Worm (Caenorhabditis elegans) whole organism, L4 larva: Measurements from ENCODE around the gene C50F4.16.
A peak's percentile ranks its signal among the peaks of the same experiment; 100 is the strongest.

Experiments
- F37D6.2 ChIP-seq: sonication (generic microtip); optimal IDR thresholded peaks from 2 replicates; lab custom pipeline; 2016; ENCODE audit warnings: mild to moderate bottlenecking, missing genetic modification characterization, missing compliant biosample characterization
- R02D3.7 ChIP-seq: fragments of 150-350 bp; sonication (generic microtip); optimal IDR thresholded peaks from 3 replicates; lab custom pipeline; 2014; ENCODE audit warnings: missing biosample characterization, missing genetic modification characterization
- T20F7.1 ChIP-seq: fragments of 200-800 bp; sonication (Bioruptor generic); optimal IDR thresholded peaks from 2 replicates; lab custom pipeline; 2018; ENCODE audit warnings: mild to moderate bottlenecking, missing genetic modification characterization, missing compliant biosample characterization
- Y105C5A.15 ChIP-seq: fragments of 200-800 bp; sonication (Bioruptor generic); IDR thresholded peaks from 2 replicates; pipeline ENCODE4 v1.3.6; 2022; ENCODE audit warnings: missing genetic modification characterization, missing compliant biosample characterization
- ZK546.5 ChIP-seq, 2 experiments: sonication (generic microtip); optimal IDR thresholded peaks; 2 replicates each; lab custom pipeline; 2017; ENCODE audit warnings: missing biosample characterization in 2 of 2, missing genetic modification characterization in 2 of 2
- aly-2 ChIP-seq: sonication (generic microtip); optimal IDR thresholded peaks from 2 replicates; lab custom pipeline; 2018; ENCODE audit warnings: missing biosample characterization, missing genetic modification characterization
- ama-1 ChIP-seq: fragments of 150-350 bp; optimal IDR thresholded peaks from 2 replicates; lab custom pipeline; 2014; ENCODE audit warnings: inconsistent platforms, mixed read lengths
- arid-1 ChIP-seq: fragments of 200-800 bp; sonication (Bioruptor generic); conservative IDR thresholded peaks from 2 replicates; pipeline ENCODE4 v1.3.6; 2022; ENCODE audit warnings: missing genetic modification reagents, missing genetic modification characterization, missing compliant biosample characterization
- ceh-20 ChIP-seq: fragments of 200-800 bp; sonication (Bioruptor generic); IDR thresholded peaks from 2 replicates; pipeline ENCODE4 v1.3.6; 2022; ENCODE audit warnings: missing genetic modification reagents, missing genetic modification characterization, missing compliant biosample characterization
- ceh-44 ChIP-seq: fragments of 200-800 bp; sonication (Bioruptor generic); IDR thresholded peaks from 2 replicates; pipeline ENCODE4 v1.3.6; 2022; ENCODE audit warnings: missing genetic modification reagents, missing genetic modification characterization, missing compliant biosample characterization
- ceh-62 ChIP-seq: sonication (generic microtip); optimal IDR thresholded peaks from 2 replicates; lab custom pipeline; 2017; ENCODE audit warnings: missing biosample characterization, missing genetic modification characterization
- ces-1 ChIP-seq: fragments of 150-350 bp; sonication (generic microtip); optimal IDR thresholded peaks from 4 replicates; lab custom pipeline; 2014; ENCODE audit warnings: missing biosample characterization, missing genetic modification reagents, missing genetic modification characterization
- cey-2 ChIP-seq: sonication (generic microtip); optimal IDR thresholded peaks from 3 replicates; lab custom pipeline; 2017; ENCODE audit warnings: missing genetic modification characterization, mild to moderate bottlenecking, missing compliant biosample characterization, antibody characterized with exemption, borderline replicate concordance; ENCODE audit not compliant: insufficient read depth
- daf-12 ChIP-seq: fragments of 150-350 bp; optimal IDR thresholded peaks from 2 replicates; lab custom pipeline; 2014; ENCODE audit warnings: missing biosample characterization, missing genetic modification reagents, missing genetic modification characterization
- daf-19 ChIP-seq: fragments of 200-800 bp; sonication (Bioruptor generic); conservative IDR thresholded peaks from 2 replicates; pipeline ENCODE4 v1.3.6; 2022; ENCODE audit warnings: missing genetic modification characterization, missing compliant biosample characterization
- dmd-9 ChIP-seq: fragments of 200-800 bp; sonication (Bioruptor generic); IDR thresholded peaks from 2 replicates; pipeline ENCODE4 v1.3.6; 2022; ENCODE audit warnings: missing genetic modification reagents, missing genetic modification characterization, missing compliant biosample characterization
- dve-1 ChIP-seq: sonication (generic microtip); optimal IDR thresholded peaks from 2 replicates; lab custom pipeline; 2017; ENCODE audit warnings: antibody characterized with exemption, mild to moderate bottlenecking, missing genetic modification characterization, missing compliant biosample characterization; ENCODE audit not compliant: insufficient read depth
- egl-43 ChIP-seq: fragments of 200-800 bp; sonication (Bioruptor generic); IDR thresholded peaks from 2 replicates; pipeline ENCODE4 v1.3.6; 2022; ENCODE audit warnings: missing genetic modification reagents, missing genetic modification characterization, missing compliant biosample characterization
- hlh-30 ChIP-seq: sonication (generic microtip); optimal IDR thresholded peaks from 2 replicates; lab custom pipeline; 2017; ENCODE audit warnings: antibody characterized with exemption, mild to moderate bottlenecking, missing genetic modification characterization, missing compliant biosample characterization; ENCODE audit not compliant: insufficient read depth
- hmg-1.1 ChIP-seq: fragments of 200-800 bp; sonication (Bioruptor generic); IDR thresholded peaks from 2 replicates; pipeline ENCODE4 v1.3.6; 2022; ENCODE audit warnings: missing genetic modification reagents, missing genetic modification characterization, missing compliant biosample characterization
- lin-1 ChIP-seq: fragments of 200-800 bp; sonication (Bioruptor generic); IDR thresholded peaks from 2 replicates; pipeline ENCODE4 v1.3.6; 2022; ENCODE audit warnings: missing genetic modification reagents, missing genetic modification characterization, missing compliant biosample characterization
- lin-38 ChIP-seq: fragments of 200-800 bp; sonication (Bioruptor generic); IDR thresholded peaks from 2 replicates; pipeline ENCODE4 v1.3.6; 2022; ENCODE audit warnings: missing genetic modification reagents, missing genetic modification characterization, missing compliant biosample characterization
- lin-39 ChIP-seq: fragments of 150-350 bp; optimal IDR thresholded peaks from 2 replicates; lab custom pipeline; 2014; ENCODE audit warnings: missing biosample characterization, missing genetic modification reagents, missing genetic modification characterization
- madf-9 ChIP-seq: fragments of 200-800 bp; sonication (Bioruptor generic); conservative IDR thresholded peaks from 2 replicates; pipeline ENCODE4 v1.3.6; 2022; ENCODE audit warnings: missing genetic modification reagents, missing genetic modification characterization, missing compliant biosample characterization
- mdl-1 ChIP-seq, 2 experiments: fragments of 150-350 bp in 1 of 2; sonication (generic microtip) in 1 of 2; optimal IDR thresholded peaks; 2 replicates each; lab custom pipeline; 2014 to 2017; ENCODE audit warnings: missing biosample characterization in 2 of 2, missing genetic modification characterization in 2 of 2
- mdt-29 ChIP-seq: fragments of 200-800 bp; sonication (Bioruptor generic); IDR thresholded peaks from 2 replicates; pipeline ENCODE4 v1.3.6; 2022; ENCODE audit warnings: missing genetic modification reagents, missing genetic modification characterization, missing compliant biosample characterization
- mep-1 ChIP-seq: fragments of 150-350 bp; sonication (generic microtip); optimal IDR thresholded peaks from 3 replicates; lab custom pipeline; 2014; ENCODE audit warnings: missing biosample characterization, missing genetic modification characterization
- mes-2 ChIP-seq: sonication (generic microtip); optimal IDR thresholded peaks from 2 replicates; lab custom pipeline; 2016; ENCODE audit warnings: missing genotype, mild to moderate bottlenecking, missing genetic modification characterization, missing compliant biosample characterization; ENCODE audit not compliant: poor library complexity, severe bottlenecking
- mxl-3 ChIP-seq: fragments of 200-800 bp; sonication (Bioruptor generic); optimal IDR thresholded peaks from 2 replicates; lab custom pipeline; 2018; ENCODE audit warnings: mild to moderate bottlenecking, missing genetic modification characterization, missing compliant biosample characterization
- nhr-11 ChIP-seq: fragments of 150-350 bp; optimal IDR thresholded peaks from 2 replicates; lab custom pipeline; 2014; ENCODE audit warnings: missing biosample characterization, missing genetic modification characterization
- nhr-25 ChIP-seq: sonication (generic microtip); optimal IDR thresholded peaks from 2 replicates; lab custom pipeline; 2017; ENCODE audit warnings: missing genetic modification characterization, mild to moderate bottlenecking, missing compliant biosample characterization, antibody characterized with exemption, moderate library complexity, borderline replicate concordance; ENCODE audit not compliant: insufficient read depth
- nhr-42 ChIP-seq: fragments of 200-800 bp; sonication (Bioruptor generic); IDR thresholded peaks from 2 replicates; pipeline ENCODE4 v1.3.6; 2022; ENCODE audit warnings: missing genetic modification characterization, missing compliant biosample characterization
- nhr-48 ChIP-seq: sonication (generic microtip); optimal IDR thresholded peaks from 2 replicates; lab custom pipeline; 2016; ENCODE audit warnings: mild to moderate bottlenecking, missing genetic modification characterization, missing compliant biosample characterization
- nhr-6 ChIP-seq: fragments of 150-350 bp; optimal IDR thresholded peaks from 2 replicates; lab custom pipeline; 2014; ENCODE audit warnings: missing biosample characterization, missing genetic modification characterization
- nhr-77 ChIP-seq: fragments of 150-350 bp; optimal IDR thresholded peaks from 2 replicates; lab custom pipeline; 2014; ENCODE audit warnings: missing biosample characterization, missing genetic modification characterization
- rbr-2 ChIP-seq: sonication (generic microtip); optimal IDR thresholded peaks from 2 replicates; lab custom pipeline; 2016; ENCODE audit warnings: missing genotype, missing genetic modification characterization, missing compliant biosample characterization
- set-16 ChIP-seq: fragments of 200-800 bp; sonication (Bioruptor generic); IDR thresholded peaks from 2 replicates; pipeline ENCODE4 v1.3.6; 2022; ENCODE audit warnings: missing genetic modification reagents, missing genetic modification characterization, missing compliant biosample characterization
- skn-1 ChIP-seq: fragments of 150-350 bp; optimal IDR thresholded peaks from 2 replicates; lab custom pipeline; 2014; ENCODE audit warnings: missing biosample characterization, missing genetic modification characterization
- spr-1 ChIP-seq: sonication (generic microtip); optimal IDR thresholded peaks from 2 replicates; lab custom pipeline; 2016; ENCODE audit warnings: mild to moderate bottlenecking, missing genetic modification characterization, missing compliant biosample characterization
- spr-3 ChIP-seq: fragments of 200-800 bp; sonication (Bioruptor generic); optimal IDR thresholded peaks from 2 replicates; lab custom pipeline; 2018; ENCODE audit warnings: mild to moderate bottlenecking, missing genetic modification characterization, missing compliant biosample characterization
- tra-1 ChIP-seq: fragments of 200-800 bp; sonication (Bioruptor generic); IDR thresholded peaks from 2 replicates; pipeline ENCODE4 v1.3.6; 2022; ENCODE audit warnings: missing genetic modification reagents, missing genetic modification characterization, missing compliant biosample characterization
- zfp-3 ChIP-seq: fragments of 200-800 bp; sonication (Bioruptor generic); conservative IDR thresholded peaks from 2 replicates; pipeline ENCODE4 v1.3.6; 2022; ENCODE audit warnings: missing genetic modification reagents, missing genetic modification characterization, missing compliant biosample characterization
- zip-2 ChIP-seq: fragments of 150-350 bp; optimal IDR thresholded peaks from 2 replicates; lab custom pipeline; 2014; ENCODE audit warnings: missing biosample characterization, missing genetic modification characterization

Gene C50F4.16

DNA sequence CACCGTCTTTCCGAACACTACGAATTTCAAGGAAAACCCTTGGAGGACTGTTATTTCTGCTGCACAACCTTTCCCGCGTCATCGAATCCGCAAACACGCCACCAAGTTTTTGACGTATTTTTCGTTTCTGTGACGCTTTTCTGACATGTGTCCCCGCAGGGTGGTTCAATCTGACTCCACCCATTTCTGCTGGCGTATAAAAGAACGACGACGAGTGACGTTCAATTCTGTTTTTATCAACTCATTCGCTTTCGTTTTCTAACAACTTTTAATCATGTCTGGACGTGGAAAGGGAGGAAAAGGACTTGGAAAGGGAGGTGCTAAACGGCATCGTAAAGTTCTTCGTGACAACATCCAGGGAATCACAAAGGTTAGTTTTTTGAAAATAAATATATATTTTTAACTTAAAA, 5.5 kb upstream of the C50F4.16 start, which contains the start of gene his-37 (continued):
- TF ChIP-seq lin-1 (peak; percentile 94), lin-39 (tag; lab: Kevin White, UChicago) (peak; percentile 62), ces-1 (GFP tag; lab: Kevin White, UChicago) (peak; percentile 89), Y105C5A.15 (GFP tag; lab: Robert Waterston, UW) (peak; percentile 61; the same call in 1 of the 2 replicates), mep-1 (tag; lab: Kevin White, UChicago) (peak; percentile 99), spr-3 (GFP tag; lab: Kevin White, UChicago) (peak; percentile 89), madf-9 (GFP tag; lab: Robert Waterston, UW) (peak; percentile 98), lin-38 (GFP tag; lab: Robert Waterston, UW) (peak; percentile 91), rbr-2 (tag; lab: Kevin White, UChicago) (peak; percentile 99), F37D6.2 (tag; lab: Kevin White, UChicago) (peak; percentile 97), zip-2 (peak; percentile 92), mdt-29 (GFP tag; lab: Robert Waterston, UW) (peak; percentile 94), ceh-20 (GFP tag; lab: Robert Waterston, UW) (peak; percentile 99), aly-2 (no peak), daf-19 (GFP tag; lab: Robert Waterston, UW) (peak; percentile 97), ceh-44 (GFP tag; lab: Robert Waterston, UW) (no peak), nhr-6 (tag; lab: Kevin White, UChicago) (peak; percentile 98), nhr-25 (peak; percentile 98), nhr-11 (tag; lab: Kevin White, UChicago) (peak; percentile 100), dmd-9 (GFP tag; lab: Robert Waterston, UW) (peak; percentile 95)

DNA sequence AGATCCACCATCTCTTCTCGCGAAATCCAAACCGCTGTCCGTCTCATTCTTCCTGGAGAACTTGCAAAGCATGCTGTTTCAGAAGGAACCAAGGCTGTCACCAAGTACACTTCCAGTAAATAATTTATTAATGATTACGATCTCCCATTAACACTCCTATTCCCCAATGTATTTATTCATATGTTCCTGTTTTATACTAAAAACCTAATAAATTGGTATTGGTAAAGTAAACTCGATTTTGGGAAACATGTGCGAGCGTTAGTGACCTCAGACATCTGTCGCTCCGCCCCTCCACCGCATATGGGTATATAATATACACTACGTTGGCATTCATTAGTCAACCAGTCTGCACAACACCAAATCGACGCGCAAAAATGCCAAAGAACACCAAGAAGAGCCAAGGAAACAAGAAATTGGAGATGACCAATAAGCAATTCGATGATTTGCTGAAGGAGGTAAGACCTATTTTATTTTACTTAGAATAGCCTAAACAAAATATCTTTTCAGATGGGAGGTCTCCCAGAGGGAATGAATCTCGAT, 4.7 kb upstream of the C50F4.16 start, which contains the start of gene C50F4.6:
Gene C50F4.6, plus strand, starts transcription at position 51 of the 540 bp plus-strand sequence.
- no peak for TF ChIP-seq mep-1 (tag; lab: Kevin White, UChicago)
- TF ChIP-seq arid-1 (GFP tag; lab: Robert Waterston, UW), result 0 out of 2 replicates have a peak, but pooled peaks have one; percentile 22
- no peak for TF ChIP-seq rbr-2 (tag; lab: Kevin White, UChicago)
- TF ChIP-seq dve-1 (tag; lab: Kevin White, UChicago), result peak; percentile 0
- no peak for TF ChIP-seq daf-12 (tag; lab: Kevin White, UChicago)
- no peak for TF ChIP-seq set-16 (GFP tag; lab: Robert Waterston, UW)
- TF ChIP-seq R02D3.7 (tag; lab: Kevin White, UChicago), result no peak
- TF ChIP-seq ces-1 (GFP tag; lab: Kevin White, UChicago), result no peak
- TF ChIP-seq mdt-29 (GFP tag; lab: Robert Waterston, UW), result no peak
- peak; percentile 41; the same call in 1 of the 2 replicates for TF ChIP-seq hmg-1.1 (GFP tag; lab: Robert Waterston, UW)
- TF ChIP-seq zfp-3 (GFP tag; lab: Robert Waterston, UW), result peak; percentile 58; the same call in 1 of the 2 replicates
- peak; percentile 64 for TF ChIP-seq ama-1 (lab: Kevin White, UChicago)
- no peak for TF ChIP-seq cey-2 (tag; lab: Kevin White, UChicago)
- TF ChIP-seq nhr-77 (tag; lab: Kevin White, UChicago), result peak; percentile 9

DNA sequence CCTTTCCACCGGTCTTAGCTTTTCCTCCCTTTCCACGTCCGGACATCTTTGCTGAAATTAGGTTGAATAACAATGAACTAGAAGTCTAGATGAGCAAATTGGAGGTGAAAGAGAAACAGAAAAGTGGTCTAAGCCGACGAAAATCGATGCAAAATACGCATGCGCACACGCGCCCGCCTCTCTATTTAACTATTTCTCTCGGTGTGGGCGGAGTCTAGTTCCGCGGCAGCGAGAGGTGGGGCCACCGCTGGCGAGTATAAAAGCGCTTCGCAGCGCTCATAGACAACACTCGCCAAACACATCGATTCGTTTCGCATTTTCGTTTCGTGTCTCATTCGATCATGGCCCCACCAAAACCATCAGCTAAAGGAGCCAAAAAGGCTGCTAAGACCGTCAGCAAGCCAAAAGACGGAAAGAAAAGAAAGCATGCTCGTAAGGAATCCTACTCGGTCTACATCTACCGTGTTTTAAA, 3.9 kb upstream of the C50F4.16 start, which contains the start of the genes his-35 and his-41:
Gene his-35, minus strand, starts transcription at position 51 of the 472 bp plus-strand sequence.
Gene his-41, plus strand, starts transcription at position 299 of the 472 bp plus-strand sequence.
- TF ChIP-seq T20F7.1 (GFP tag; lab: Kevin White, UChicago) (no peak), mep-1 (tag; lab: Kevin White, UChicago) (peak; percentile 2), hmg-1.1 (GFP tag; lab: Robert Waterston, UW) (0 out of 2 replicates have a peak, but pooled peaks have one; percentile 24), tra-1 (GFP tag; lab: Robert Waterston, UW) (0 out of 2 replicates have a peak, but pooled peaks have one; percentile 16), nhr-48 (tag; lab: Kevin White, UChicago) (peak; percentile 20), ZK546.5 (tag; optimal IDR thresholded peaks at IDR 0.05; lab: Kevin White, UChicago) (no peak), mes-2 (peak; percentile 42), nhr-11 (tag; lab: Kevin White, UChicago) (peak; percentile 76), egl-43 (GFP tag; lab: Robert Waterston, UW) (peak; percentile 57; the same call in 1 of the 2 replicates), spr-1 (tag; lab: Kevin White, UChicago) (no peak), mdl-1 (tag; optimal IDR thresholded peaks at IDR 0.05; lab: Kevin White, UChicago) (peak in 1 of 2 experiments; percentile 11), mxl-3 (GFP tag; lab: Kevin White, UChicago) (peak; percentile 10), set-16 (GFP tag; lab: Robert Waterston, UW) (peak; percentile 24; the same call in 1 of the 2 replicates), skn-1 (tag; lab: Kevin White, UChicago) (no peak), ceh-62 (tag; lab: Kevin White, UChicago) (no peak), ama-1 (lab: Kevin White, UChicago) (peak; percentile 85), lin-38 (GFP tag; lab: Robert Waterston, UW) (peak; percentile 61), hlh-30 (tag; lab: Kevin White, UChicago) (peak; percentile 4), nhr-25 (no peak), nhr-42 (GFP tag; lab: Robert Waterston, UW) (0 out of 2 replicates have a peak, but pooled peaks have one; percentile 27), rbr-2 (tag; lab: Kevin White, UChicago) (peak; percentile 37)
